Fruit fly (Drosophila melanogaster): ENCODE results near the gene Nup107.

DNA sequence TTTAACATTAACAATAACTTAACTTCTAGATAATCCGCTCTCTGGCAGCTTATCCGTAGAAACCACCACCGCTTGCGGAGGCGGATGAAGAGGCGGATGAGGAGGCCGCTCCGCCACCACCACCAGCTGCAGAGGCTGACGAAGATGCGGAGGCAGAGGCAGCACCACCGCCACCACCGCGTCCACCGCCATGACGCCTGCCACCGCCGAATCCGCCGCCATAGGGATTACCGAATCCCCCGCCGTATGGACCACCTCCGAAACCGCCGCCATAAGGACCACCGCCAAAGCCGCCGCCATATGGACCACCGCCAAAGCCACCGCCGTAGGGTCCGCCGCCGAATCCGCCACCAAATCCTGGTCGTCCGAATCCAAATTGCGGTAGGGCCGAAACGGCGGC is 47.1 kb downstream of the Nup107 start:
- TF ChIP-seq h (optimal IDR thresholded peaks at IDR 0.05) (no peak), ttk (optimal IDR thresholded peaks at IDR 0.05) (no peak)

Data from Kc167 (cell line).